Worm (Caenorhabditis elegans): ENCODE results near the gene taf-7.1.
A peak's percentile ranks its signal among the peaks of the same experiment; 100 is the strongest.

Gene taf-7.1

ce11 chrX:11837378-11837777 is at the start of gene taf-7.1:
Gene taf-7.1, minus strand, starts transcription at chrX:11837478.
- TF ChIP-seq him-1 (tag; optimal IDR thresholded peaks at IDR 0.05) (no peak), W03F9.2 (tag; optimal IDR thresholded peaks at IDR 0.05) (no peak), dao-5 (tag; optimal IDR thresholded peaks at IDR 0.05) (no peak)

- TF ChIP-seq him-1 (tag; optimal IDR thresholded peaks at IDR 0.05) (no peak), dao-5 (tag; optimal IDR thresholded peaks at IDR 0.05) (no peak), W03F9.2 (tag; optimal IDR thresholded peaks at IDR 0.05) (no peak)
Observed at ce11 chrX:11885577-11885976, 48.3 kb upstream of the taf-7.1 start, which contains the start of gene Y62H9A.7. Gene Y62H9A.7, minus strand, starts transcription at chrX:11885677.

ce11 chrX:11882800-11883199 is 45.5 kb upstream of the taf-7.1 start, which contains the start of the genes Y62H9A.5 and ule-5:
Gene Y62H9A.5, minus strand, starts transcription at chrX:11882900.
Gene ule-5, plus strand, starts transcription at chrX:11883127.
- TF ChIP-seq him-1 (tag; optimal IDR thresholded peaks at IDR 0.05) (no peak), W03F9.2 (tag; optimal IDR thresholded peaks at IDR 0.05) (no peak), dao-5 (tag; optimal IDR thresholded peaks at IDR 0.05) (no peak)

- TF ChIP-seq him-1 (tag; optimal IDR thresholded peaks at IDR 0.05) (no peak), W03F9.2 (tag; optimal IDR thresholded peaks at IDR 0.05) (no peak), dao-5 (tag; optimal IDR thresholded peaks at IDR 0.05) (no peak)
Observed at ce11 chrX:11879871-11880270, 42.6 kb upstream of the taf-7.1 start, which contains the start of the genes Y62H9A.3 and Y62H9A.4. Gene Y62H9A.3, minus strand, starts transcription at chrX:11879971. Gene Y62H9A.4, plus strand, starts transcription at chrX:11880126.

- TF ChIP-seq him-1 (tag; optimal IDR thresholded peaks at IDR 0.05) (no peak), dao-5 (tag; optimal IDR thresholded peaks at IDR 0.05) (no peak), W03F9.2 (tag; optimal IDR thresholded peaks at IDR 0.05) (no peak)
Observed at ce11 chrX:11878109-11878508, 40.8 kb upstream of the taf-7.1 start, which contains the start of gene Y62H9A.2. Gene Y62H9A.2, minus strand, starts transcription at chrX:11878209.

ce11 chrX:11875260-11875659 is 38.0 kb upstream of the taf-7.1 start, which contains the start of gene Y62H9A.1:
Gene Y62H9A.1, plus strand, starts transcription at chrX:11875541.
- TF ChIP-seq dao-5 (tag; optimal IDR thresholded peaks at IDR 0.05) (no peak), W03F9.2 (tag; optimal IDR thresholded peaks at IDR 0.05) (no peak), him-1 (tag; optimal IDR thresholded peaks at IDR 0.05) (no peak)

ce11 chrX:11872210-11872609 is 34.9 kb upstream of the taf-7.1 start:
- TF ChIP-seq W03F9.2 (tag; optimal IDR thresholded peaks at IDR 0.05) (no peak), dao-5 (tag; optimal IDR thresholded peaks at IDR 0.05) (peak; percentile 11)

ce11 chrX:11870393-11870792 is 33.1 kb upstream of the taf-7.1 start:
- TF ChIP-seq him-1 (tag; optimal IDR thresholded peaks at IDR 0.05) (no peak), W03F9.2 (tag; optimal IDR thresholded peaks at IDR 0.05) (no peak), dao-5 (tag; optimal IDR thresholded peaks at IDR 0.05) (no peak)

ce11 chrX:11869260-11869659 is 32.0 kb upstream of the taf-7.1 start, which contains the start of gene dot-1.2:
Gene dot-1.2, minus strand, starts transcription at chrX:11869360.
- no peak for TF ChIP-seq him-1 (tag; optimal IDR thresholded peaks at IDR 0.05)
- no peak for TF ChIP-seq dao-5 (tag; optimal IDR thresholded peaks at IDR 0.05)
- TF ChIP-seq W03F9.2 (tag; optimal IDR thresholded peaks at IDR 0.05) = no peak

ce11 chrX:11865083-11865482 is 27.8 kb upstream of the taf-7.1 start, which contains the start of gene F54F7.6:
Gene F54F7.6, plus strand, starts transcription at chrX:11865383.
- TF ChIP-seq him-1 (tag; optimal IDR thresholded peaks at IDR 0.05) = no peak
- no peak for TF ChIP-seq W03F9.2 (tag; optimal IDR thresholded peaks at IDR 0.05)
- no peak for TF ChIP-seq dao-5 (tag; optimal IDR thresholded peaks at IDR 0.05)

ce11 chrX:11863307-11863706 is 26.0 kb upstream of the taf-7.1 start, which contains the start of gene F54F7.10:
Gene F54F7.10, plus strand, starts transcription at chrX:11863607.
- no peak for TF ChIP-seq dao-5 (tag; optimal IDR thresholded peaks at IDR 0.05)
- no peak for TF ChIP-seq W03F9.2 (tag; optimal IDR thresholded peaks at IDR 0.05)
- TF ChIP-seq him-1 (tag; optimal IDR thresholded peaks at IDR 0.05) = no peak

ce11 chrX:11857178-11857577 is 19.9 kb upstream of the taf-7.1 start, which contains the start of gene mes-1:
Gene mes-1, plus strand, starts transcription at chrX:11857478.
- TF ChIP-seq him-1 (tag; optimal IDR thresholded peaks at IDR 0.05) (no peak), W03F9.2 (tag; optimal IDR thresholded peaks at IDR 0.05) (no peak)

- no peak for TF ChIP-seq dao-5 (tag; optimal IDR thresholded peaks at IDR 0.05)
- no peak for TF ChIP-seq him-1 (tag; optimal IDR thresholded peaks at IDR 0.05)
- no peak for TF ChIP-seq W03F9.2 (tag; optimal IDR thresholded peaks at IDR 0.05)
Observed at ce11 chrX:11856214-11856613, 18.9 kb upstream of the taf-7.1 start.

ce11 chrX:11854903-11855302 is 17.6 kb upstream of the taf-7.1 start, which contains the start of gene F54F7.8:
Gene F54F7.8, minus strand, starts transcription at chrX:11855003.
- TF ChIP-seq dao-5 (tag; optimal IDR thresholded peaks at IDR 0.05) (no peak), him-1 (tag; optimal IDR thresholded peaks at IDR 0.05) (no peak), W03F9.2 (tag; optimal IDR thresholded peaks at IDR 0.05) (no peak)

- no peak for TF ChIP-seq dao-5 (tag; optimal IDR thresholded peaks at IDR 0.05)
- TF ChIP-seq him-1 (tag; optimal IDR thresholded peaks at IDR 0.05) = no peak
- no peak for TF ChIP-seq W03F9.2 (tag; optimal IDR thresholded peaks at IDR 0.05)
Observed at ce11 chrX:11854432-11854831, 17.2 kb upstream of the taf-7.1 start.
